Worm (Caenorhabditis elegans) whole organism, L4/young adult: ENCODE measurements around the gene C54F6.17.

Experiments
- W03F9.2 ChIP-seq: fragments of 150-350 bp; optimal IDR thresholded peaks from 2 replicates; lab custom pipeline; 2014; ENCODE audit warnings: missing biosample characterization, missing genetic modification characterization
- dao-5 ChIP-seq: sonication (generic microtip); optimal IDR thresholded peaks from 2 replicates; lab custom pipeline; 2016; ENCODE audit warnings: missing genotype, missing genetic modification characterization, moderate library complexity, missing compliant biosample characterization
- him-1 ChIP-seq: sonication (generic microtip); optimal IDR thresholded peaks from 2 replicates; lab custom pipeline; 2016; ENCODE audit warnings: missing genotype, missing genetic modification reagents, missing genetic modification characterization, missing compliant biosample characterization

- TF ChIP-seq W03F9.2 (tag; lab: Kevin White, UChicago) = no peak
- TF ChIP-seq dao-5 (tag; lab: Kevin White, UChicago) = no peak
- TF ChIP-seq him-1 (tag; lab: Kevin White, UChicago) = no peak
Measured at ce11 chrV:7520077-7520476, 7.2 kb upstream of the C54F6.17 start, which contains the start of gene srb-19.
